Worm (Caenorhabditis elegans): Measurements from ENCODE around the gene F47E1.1.
A peak's percentile ranks its signal among the peaks of the same experiment; 100 is the strongest.

The F47E1.1 gene

DNA sequence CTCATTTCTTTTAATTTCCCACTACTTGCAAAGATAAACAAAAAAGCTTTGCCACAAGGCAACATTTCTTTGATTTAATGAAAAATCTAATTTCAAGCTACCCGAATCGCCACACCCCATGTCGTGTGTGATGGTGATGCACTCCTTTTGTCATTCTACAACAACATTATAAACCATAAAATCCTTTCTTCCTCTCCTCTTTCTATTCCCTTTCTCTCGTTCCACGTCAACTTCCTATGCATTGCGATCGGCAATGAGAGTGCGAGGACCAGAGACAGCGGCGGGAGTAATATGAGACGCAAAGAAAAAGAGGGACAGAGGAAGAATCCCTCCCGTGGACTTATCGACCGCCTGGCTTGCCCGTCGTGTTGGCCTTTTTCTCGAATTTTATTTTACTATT is 8.9 kb upstream of the F47E1.1 start (continued):
- no peak for TF ChIP-seq C38D4.7 (GFP tag; optimal IDR thresholded peaks at IDR 0.05)
- TF ChIP-seq lim-6 (tag; optimal IDR thresholded peaks at IDR 0.05) = no peak
- TF ChIP-seq sox-4 (tag; optimal IDR thresholded peaks at IDR 0.05) = no peak
- TF ChIP-seq F13H6.1 (tag; optimal IDR thresholded peaks at IDR 0.05) = no peak
- no peak for TF ChIP-seq hlh-13 (GFP tag; optimal IDR thresholded peaks at IDR 0.05)
- no peak for TF ChIP-seq pax-1 (tag; optimal IDR thresholded peaks at IDR 0.05)
- no peak for TF ChIP-seq pha-2 (tag; optimal IDR thresholded peaks at IDR 0.05)
- no peak for TF ChIP-seq C08G9.2 (tag; optimal IDR thresholded peaks at IDR 0.05)
- no peak for TF ChIP-seq ceh-45 (GFP tag; IDR thresholded peaks at IDR 0.05)
- no peak for TF ChIP-seq pqm-1 (tag; optimal IDR thresholded peaks at IDR 0.05)
- no peak for TF ChIP-seq fkh-6 (tag; optimal IDR thresholded peaks at IDR 0.05)
- TF ChIP-seq nhr-232 (tag; optimal IDR thresholded peaks at IDR 0.05) = no peak
- TF ChIP-seq tbx-7 (tag; optimal IDR thresholded peaks at IDR 0.05) = no peak
- no peak for TF ChIP-seq syd-9 (tag; optimal IDR thresholded peaks at IDR 0.05)
- TF ChIP-seq dve-1 (tag; optimal IDR thresholded peaks at IDR 0.05) = peak; percentile 0
- no peak for TF ChIP-seq mec-3 (tag; optimal IDR thresholded peaks at IDR 0.05; ENCODE audit: borderline replicate concordance)
- no peak for TF ChIP-seq pag-3 (tag; optimal IDR thresholded peaks at IDR 0.05; ENCODE audit: borderline replicate concordance)
- TF ChIP-seq lin-11 (tag; optimal IDR thresholded peaks at IDR 0.05) = no peak
- TF ChIP-seq unc-42 (tag; optimal IDR thresholded peaks at IDR 0.05) = peak; percentile 82
- TF ChIP-seq ceh-22 (tag; optimal IDR thresholded peaks at IDR 0.05) = no peak
- no peak for TF ChIP-seq ceh-24 (tag; optimal IDR thresholded peaks at IDR 0.05)
- no peak for TF ChIP-seq hlh-6 (tag; optimal IDR thresholded peaks at IDR 0.05)
- no peak for TF ChIP-seq ceh-30 (tag; optimal IDR thresholded peaks at IDR 0.05)
- no peak for TF ChIP-seq che-1 (tag; optimal IDR thresholded peaks at IDR 0.05)
- TF ChIP-seq ceh-9 (tag; optimal IDR thresholded peaks at IDR 0.05) = no peak
- peak; percentile 73 for TF ChIP-seq ceh-34 (tag; optimal IDR thresholded peaks at IDR 0.05)
- TF ChIP-seq ahr-1 (tag; optimal IDR thresholded peaks at IDR 0.05) = no peak
- no peak for TF ChIP-seq hlh-8 (tag; optimal IDR thresholded peaks at IDR 0.05)
- no peak for TF ChIP-seq dmd-4 (tag; optimal IDR thresholded peaks at IDR 0.05; ENCODE audit: borderline replicate concordance)
- no peak for TF ChIP-seq zip-5 (tag; optimal IDR thresholded peaks at IDR 0.05)
- TF ChIP-seq ceh-14 (tag; optimal IDR thresholded peaks at IDR 0.05) = no peak
- TF ChIP-seq fax-1 (tag; optimal IDR thresholded peaks at IDR 0.05) = no peak

DNA sequence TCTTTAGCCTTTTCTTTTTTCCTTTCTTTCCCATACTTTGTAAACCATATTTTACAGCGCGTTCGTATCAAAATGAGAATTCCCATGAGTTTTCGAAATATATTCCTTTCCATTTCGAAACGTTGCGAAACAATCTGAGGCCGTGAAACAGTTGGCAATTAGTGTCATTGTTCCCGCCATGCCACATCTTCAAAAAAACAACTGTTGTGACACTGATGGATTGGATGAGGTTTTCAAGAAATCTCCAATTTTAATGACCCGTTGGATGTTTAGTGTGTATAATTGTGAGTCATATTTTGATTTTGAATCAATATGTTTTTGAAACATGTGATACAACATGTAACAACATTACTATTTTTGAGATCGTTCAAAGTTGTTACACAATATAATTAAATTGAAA is 7.9 kb upstream of the F47E1.1 start:
- no peak for TF ChIP-seq ztf-16 (tag; optimal IDR thresholded peaks at IDR 0.05)
- no peak for TF ChIP-seq ceh-9 (tag; optimal IDR thresholded peaks at IDR 0.05)
- no peak for TF ChIP-seq fax-1 (tag; optimal IDR thresholded peaks at IDR 0.05)
- TF ChIP-seq ceh-2 (tag; optimal IDR thresholded peaks at IDR 0.05) = no peak
- no peak for TF ChIP-seq gmeb-2 (tag; optimal IDR thresholded peaks at IDR 0.05)
- TF ChIP-seq nhr-232 (tag; optimal IDR thresholded peaks at IDR 0.05) = no peak
- TF ChIP-seq ttx-3 (tag; optimal IDR thresholded peaks at IDR 0.05) = no peak
- TF ChIP-seq C08G9.2 (tag; optimal IDR thresholded peaks at IDR 0.05) = no peak
- TF ChIP-seq madf-2 (tag; optimal IDR thresholded peaks at IDR 0.05) = no peak
- TF ChIP-seq hlh-15 (tag; optimal IDR thresholded peaks at IDR 0.05) = no peak
- no peak for TF ChIP-seq ama-1 (optimal IDR thresholded peaks at IDR 0.05)
- no peak for TF ChIP-seq ref-2 (tag; optimal IDR thresholded peaks at IDR 0.05)
- TF ChIP-seq sdc-2 (tag; optimal IDR thresholded peaks at IDR 0.05) = no peak
- TF ChIP-seq dmd-4 (tag; optimal IDR thresholded peaks at IDR 0.05; ENCODE audit: borderline replicate concordance) = no peak
- no peak for TF ChIP-seq elt-2 (tag; optimal IDR thresholded peaks at IDR 0.05)

DNA sequence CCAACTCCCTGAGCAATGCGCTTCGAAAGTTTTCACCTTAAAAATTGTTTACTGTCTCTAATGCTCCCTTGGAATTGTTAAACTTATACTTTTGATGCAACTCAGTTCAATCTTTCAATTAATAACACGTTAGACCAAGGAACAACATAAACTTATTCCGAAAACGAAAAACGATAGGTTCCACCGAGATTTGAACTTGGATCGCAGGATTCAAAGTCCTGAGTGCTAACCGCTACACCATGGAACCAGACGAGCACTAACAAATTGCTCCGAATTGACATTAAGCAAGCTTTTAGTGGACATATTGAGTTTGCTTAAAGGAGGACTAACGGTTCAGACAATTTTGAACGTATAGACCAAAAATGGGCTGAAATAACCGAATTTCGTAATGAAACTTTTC is 2.5 kb upstream of the F47E1.1 start:
- TF ChIP-seq nfya-1 (tag; optimal IDR thresholded peaks at IDR 0.05) (no peak), lin-11 (tag; optimal IDR thresholded peaks at IDR 0.05) (no peak), ama-1 (optimal IDR thresholded peaks at IDR 0.05) (no peak), pag-3 (tag; optimal IDR thresholded peaks at IDR 0.05; ENCODE audit: borderline replicate concordance) (no peak), ceh-30 (tag; optimal IDR thresholded peaks at IDR 0.05) (no peak)
